Worm (Caenorhabditis elegans) whole organism, early embryonic: ENCODE results near the gene C34F6.12.

Source experiments
- F13C5.2 ChIP-seq: sonication (generic microtip); optimal IDR thresholded peaks from 2 replicates; lab custom pipeline; 2017; ENCODE audit warnings: mild to moderate bottlenecking, missing genetic modification characterization, inconsistent platforms, missing compliant biosample characterization
- aly-1 ChIP-seq: sonication (generic microtip); optimal IDR thresholded peaks from 2 replicates; lab custom pipeline; 2016; ENCODE audit warnings: missing genetic modification characterization, missing compliant biosample characterization
- ama-1 ChIP-seq: fragments of 150-350 bp; optimal IDR thresholded peaks from 2 replicates; lab custom pipeline; 2014
- ceh-36 ChIP-seq: sonication (generic microtip); optimal IDR thresholded peaks from 2 replicates; lab custom pipeline; 2016; ENCODE audit warnings: missing genetic modification characterization, inconsistent platforms, missing compliant biosample characterization
- flt-1 ChIP-seq: fragments of 200-800 bp; sonication (Bioruptor generic); IDR thresholded peaks from 2 replicates; pipeline ENCODE4 v1.3.6; 2022; ENCODE audit warnings: missing genetic modification characterization, missing compliant biosample characterization
- hmbx-1 ChIP-seq: sonication (generic microtip); optimal IDR thresholded peaks from 2 replicates; lab custom pipeline; 2016; ENCODE audit warnings: mild to moderate bottlenecking, missing genetic modification characterization, missing compliant biosample characterization
- scrt-1 ChIP-seq: fragments of 200-800 bp; sonication (Bioruptor generic); IDR thresholded peaks from 2 replicates; pipeline ENCODE4 v1.3.6; 2022; ENCODE audit warnings: missing genetic modification characterization, missing compliant biosample characterization
- sea-1 ChIP-seq: fragments of 200-800 bp; sonication (Bioruptor generic); conservative IDR thresholded peaks from 2 replicates; pipeline ENCODE4 v1.3.6; 2022; ENCODE audit warnings: missing genetic modification characterization, missing compliant biosample characterization
- tbx-11 ChIP-seq: fragments of 200-800 bp; sonication (Bioruptor generic); IDR thresholded peaks from 2 replicates; pipeline ENCODE4 v1.3.6; 2022; ENCODE audit warnings: missing genetic modification characterization, missing compliant biosample characterization
- tbx-37 ChIP-seq: fragments of 200-800 bp; sonication (Bioruptor generic); conservative IDR thresholded peaks from 2 replicates; pipeline ENCODE4 v1.3.6; 2022; ENCODE audit warnings: missing genetic modification reagents, missing genetic modification characterization, missing compliant biosample characterization
- tra-4 ChIP-seq: sonication (generic microtip); optimal IDR thresholded peaks from 2 replicates; lab custom pipeline; 2017; ENCODE audit warnings: missing genetic modification characterization, missing compliant biosample characterization

DNA sequence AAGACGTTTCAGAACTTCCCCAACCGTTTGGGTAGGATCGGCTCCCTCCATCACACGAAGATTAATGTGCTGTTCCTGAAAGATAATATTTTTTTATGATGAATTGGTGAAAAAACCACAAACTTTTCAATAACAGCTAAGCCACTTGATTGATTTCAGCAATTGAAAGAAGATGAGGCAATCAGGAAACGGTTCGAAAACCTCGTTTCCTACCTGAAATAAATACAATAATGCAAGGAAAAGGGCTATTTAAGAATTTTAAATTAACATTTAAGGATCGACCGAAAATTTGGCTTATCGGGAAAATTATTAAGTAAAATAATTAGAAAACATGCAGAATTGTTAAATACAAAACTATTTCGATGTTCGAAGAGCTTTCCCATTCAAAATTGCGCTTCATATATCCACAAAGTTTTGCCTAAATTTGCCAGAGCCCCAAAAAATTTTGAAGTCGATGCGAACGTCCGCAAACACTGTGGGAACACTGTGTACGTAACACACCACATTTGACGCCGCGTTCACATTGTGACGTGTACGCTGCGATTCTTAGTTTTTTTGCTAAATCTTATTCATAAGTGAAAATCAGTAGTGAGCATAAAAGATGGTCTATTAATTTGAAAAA is 3.8 kb downstream of the C34F6.12 start, which contains the start of gene C34F6.9:
- TF ChIP-seq tbx-11 (GFP tag; lab: Robert Waterston, UW), result no peak
- no peak for TF ChIP-seq flt-1
- TF ChIP-seq ama-1 (lab: Kevin White, UChicago), result no peak
- no peak for TF ChIP-seq F13C5.2 (tag; lab: Kevin White, UChicago)
- no peak for TF ChIP-seq tbx-37 (GFP tag; lab: Robert Waterston, UW)
- TF ChIP-seq tra-4 (tag; lab: Kevin White, UChicago), result no peak
- no peak for TF ChIP-seq aly-1
- TF ChIP-seq scrt-1, result no peak
- no peak for TF ChIP-seq sea-1 (GFP tag; lab: Robert Waterston, UW)
- no peak for TF ChIP-seq ceh-36
- TF ChIP-seq hmbx-1 (tag; lab: Kevin White, UChicago), result no peak
